In genomic region chr3L:3239033-3239752, dm6 we compare ENCODE assay signal across 3 fruit fly cellular contexts.
TF ChIP-seq lines count a peak whose summit lies in the region.

Gene CG17746 (minus strand): TSS chr3L:3239578.

TF ChIP-seq in whole organism, adult, 20 proteins besides CTCF, POLR2A, EP300 and RAD21 (continued from another document):
- TF ChIP-seq pad (GFP tag; optimal IDR thresholded peaks at IDR 0.05; lab: Kevin White, UChicago) (peak; percentile 42), kay (GFP tag; lab: Kevin White, UChicago; ENCODE audit: borderline replicate concordance) (no peak)

TF ChIP-seq in whole organism, embryonic, 481 proteins besides CTCF, POLR2A, EP300 and RAD21 (continued from another document and continues in another):
- TF ChIP-seq CG8944 (GFP tag; optimal IDR thresholded peaks at IDR 0.05; lab: Kevin White, UChicago) (peak; percentile 50), CG17829 (tag; optimal IDR thresholded peaks at IDR 0.05; lab: Kevin White, UChicago) (peak; percentile 54), B-H2 (GFP tag; optimal IDR thresholded peaks at IDR 0.05; lab: Kevin White, UChicago) (peak; percentile 67), Side (GFP tag; optimal IDR thresholded peaks at IDR 0.05; lab: Kevin White, UChicago) (peak; percentile 56), CG12769 (tag; optimal IDR thresholded peaks at IDR 0.05; lab: Kevin White, UChicago) (no peak), MBD-R2 (GFP tag; IDR thresholded peaks at IDR 0.05; lab: Robert Waterston, UW) (peak; percentile 80), shn (GFP tag; optimal IDR thresholded peaks at IDR 0.05; lab: Kevin White, UChicago) (peak; percentile 20), slbo (GFP tag; IDR thresholded peaks at IDR 0.05; lab: Robert Waterston, UW) (peak; percentile 76), ara (GFP tag; IDR thresholded peaks at IDR 0.05; lab: Robert Waterston, UW) (no peak), lab (GFP tag; optimal IDR thresholded peaks at IDR 0.05; lab: Kevin White, UChicago) (peak; percentile 40), cwo (GFP tag; optimal IDR thresholded peaks at IDR 0.05; lab: Kevin White, UChicago) (no peak), CG32772 (GFP tag; IDR thresholded peaks at IDR 0.05; lab: Robert Waterston, UW) (peak; percentile 49; the same call in 1 of the 2 replicates), Hr78 (GFP tag; optimal IDR thresholded peaks at IDR 0.05; lab: Kevin White, UChicago) (peak in 1 of 2 experiments; percentile 66), ham (GFP tag; IDR thresholded peaks at IDR 0.05; lab: Robert Waterston, UW) (no peak), CG11504 (tag; optimal IDR thresholded peaks at IDR 0.05; lab: Kevin White, UChicago) (no peak), CG9817 (tag; optimal IDR thresholded peaks at IDR 0.05; lab: Kevin White, UChicago) (peak; percentile 36), gro (GFP tag; optimal IDR thresholded peaks at IDR 0.05; lab: Kevin White, UChicago) (peak; percentile 82), CG31441 (GFP tag; IDR thresholded peaks at IDR 0.05; lab: Robert Waterston, UW) (no peak), da (GFP tag; optimal IDR thresholded peaks at IDR 0.05; lab: Kevin White, UChicago) (peak; percentile 25), Elba2 (GFP tag; optimal IDR thresholded peaks at IDR 0.05; lab: Kevin White, UChicago) (no peak), Stat92E (GFP tag; optimal IDR thresholded peaks at IDR 0.05; lab: Kevin White, UChicago) (peak in 1 of 3 experiments; percentile 38), CG6683 (GFP tag; optimal IDR thresholded peaks at IDR 0.05; lab: Kevin White, UChicago) (no peak), E2f2 (GFP tag; IDR thresholded peaks at IDR 0.05; lab: Robert Waterston, UW) (peak; percentile 99), Fer3 (tag; optimal IDR thresholded peaks at IDR 0.05; lab: Kevin White, UChicago) (no peak), CG1792 (GFP tag; optimal IDR thresholded peaks at IDR 0.05; lab: Kevin White, UChicago) (peak; percentile 16), dpn (GFP tag; optimal IDR thresholded peaks at IDR 0.05; lab: Kevin White, UChicago) (peak; percentile 43 to 61), CG4820 (GFP tag; optimal IDR thresholded peaks at IDR 0.05; lab: Kevin White, UChicago) (peak; percentile 15), wdn (GFP tag; IDR thresholded peaks at IDR 0.05; lab: Robert Waterston, UW) (0 out of 2 replicates have a peak, but pooled peaks have one; percentile 5), hb (GFP tag; IDR thresholded peaks at IDR 0.05; lab: Robert Waterston, UW; ENCODE audit: partially characterized antibody) (peak; percentile 22; the same call in 1 of the 3 replicates), bab2 (GFP tag; optimal IDR thresholded peaks at IDR 0.05; lab: Kevin White, UChicago) (peak; percentile 58), CG30020 (tag; optimal IDR thresholded peaks at IDR 0.05; lab: Kevin White, UChicago) (no peak), pb (GFP tag; optimal IDR thresholded peaks at IDR 0.05; lab: Kevin White, UChicago) (peak; percentile 14), Rx (GFP tag; IDR thresholded peaks at IDR 0.05; lab: Robert Waterston, UW) (no peak), nerfin-1 (tag; optimal IDR thresholded peaks at IDR 0.05; lab: Kevin White, UChicago) (peak; percentile 12), CG14965 (GFP tag; optimal IDR thresholded peaks at IDR 0.05; lab: Kevin White, UChicago; ENCODE audit: borderline replicate concordance) (no peak), vvl (GFP tag; IDR thresholded peaks at IDR 0.05; lab: Robert Waterston, UW) (peak; percentile 52), Scr (GFP tag; IDR thresholded peaks at IDR 0.05; lab: Robert Waterston, UW; ENCODE audit: partially characterized antibody) (peak; percentile 50), sob (GFP tag; IDR thresholded peaks at IDR 0.05; lab: Robert Waterston, UW) (peak; percentile 67; the same call in 1 of the 2 replicates), btn (GFP tag; optimal IDR thresholded peaks at IDR 0.05; lab: Kevin White, UChicago) (no peak), CG12744 (GFP tag; optimal IDR thresholded peaks at IDR 0.05; lab: Kevin White, UChicago) (peak; percentile 50), zen2 (GFP tag; IDR thresholded peaks at IDR 0.05; lab: Robert Waterston, UW; ENCODE audit: partially characterized antibody) (no peak), repo (GFP tag; optimal IDR thresholded peaks at IDR 0.05; lab: Kevin White, UChicago) (peak; percentile 32), CG9932 (GFP tag; IDR thresholded peaks at IDR 0.05; lab: Robert Waterston, UW) (peak; percentile 74), CG8924 (tag; optimal IDR thresholded peaks at IDR 0.05; lab: Kevin White, UChicago) (peak; percentile 10), CG4404 (GFP tag; IDR thresholded peaks at IDR 0.05; lab: Robert Waterston, UW) (no peak), prd (optimal IDR thresholded peaks at IDR 0.05; lab: Kevin White, UChicago) (no peak), prd (GFP tag; IDR thresholded peaks at IDR 0.05; lab: Robert Waterston, UW) (no peak), Asciz (GFP tag; optimal IDR thresholded peaks at IDR 0.05; lab: Kevin White, UChicago) (no peak), H15 (GFP tag; IDR thresholded peaks at IDR 0.05; lab: Robert Waterston, UW) (no peak), knrl (GFP tag; IDR thresholded peaks at IDR 0.05; lab: Robert Waterston, UW; ENCODE audit: partially characterized antibody) (peak; percentile 43; the same call in 1 of the 3 replicates), fd3F (GFP tag; optimal IDR thresholded peaks at IDR 0.05; lab: Kevin White, UChicago) (no peak), fru (optimal IDR thresholded peaks at IDR 0.05; lab: Kevin White, UChicago) (no peak), pfk (GFP tag; optimal IDR thresholded peaks at IDR 0.05; lab: Kevin White, UChicago) (no peak), CG3995 (GFP tag; optimal IDR thresholded peaks at IDR 0.05; lab: Kevin White, UChicago) (peak; percentile 1), CG2116 (GFP tag; optimal IDR thresholded peaks at IDR 0.05; lab: Kevin White, UChicago) (peak; percentile 39), NfI (GFP tag; optimal IDR thresholded peaks at IDR 0.05; lab: Kevin White, UChicago) (peak; percentile 9), CHES-1-like (GFP tag; optimal IDR thresholded peaks at IDR 0.05; lab: Kevin White, UChicago) (peak; percentile 79), HmgZ (tag; optimal IDR thresholded peaks at IDR 0.05; lab: Kevin White, UChicago) (peak; percentile 81), CG6175 (GFP tag; IDR thresholded peaks at IDR 0.05; lab: Robert Waterston, UW) (no peak), CG2875 (GFP tag; optimal IDR thresholded peaks at IDR 0.05; lab: Kevin White, UChicago) (no peak), ind (GFP tag; optimal IDR thresholded peaks at IDR 0.05; lab: Kevin White, UChicago) (peak; percentile 0), CG32767 (GFP tag; IDR thresholded peaks at IDR 0.05; lab: Robert Waterston, UW) (no peak), lola (GFP tag; optimal IDR thresholded peaks at IDR 0.05; lab: Kevin White, UChicago) (no peak), usp (GFP tag; optimal IDR thresholded peaks at IDR 0.05; lab: Kevin White, UChicago) (no peak)

TF ChIP-seq in whole organism, wandering third instar larva, 38 proteins besides CTCF, POLR2A, EP300 and RAD21 (continued from another document):
- TF ChIP-seq CG32264 (GFP tag; optimal IDR thresholded peaks at IDR 0.05; lab: Kevin White, UChicago) (no peak), Vsx2 (GFP tag; optimal IDR thresholded peaks at IDR 0.05; lab: Kevin White, UChicago; ENCODE audit: partially characterized antibody) (no peak)
